Worm (Caenorhabditis elegans): ENCODE data around the gene ZK899.1.

DNA sequence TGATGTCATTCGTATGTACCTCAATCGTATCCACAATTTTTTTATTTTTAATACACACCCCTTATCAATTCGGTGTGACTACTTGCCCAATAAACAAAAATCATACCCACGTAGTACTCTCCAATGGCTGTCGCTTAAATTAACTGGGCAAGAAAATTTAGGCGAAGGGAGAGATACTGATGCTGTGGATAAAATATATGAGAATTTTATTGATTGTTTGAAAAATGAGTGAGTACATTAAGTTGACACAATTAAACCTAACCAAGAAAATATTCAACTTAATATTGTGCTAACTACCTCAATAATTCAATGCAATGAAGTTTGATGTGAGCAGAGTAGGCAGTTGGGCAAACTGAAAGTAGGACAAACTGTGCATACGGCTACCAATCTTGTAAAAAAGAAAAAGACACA is 19.3 kb downstream of the ZK899.1 start:
- TF ChIP-seq dao-5 (tag; optimal IDR thresholded peaks at IDR 0.05) (peak; percentile 94), him-1 (tag; optimal IDR thresholded peaks at IDR 0.05) (peak; percentile 100)

Measured in whole organism, L4/young adult.